Fruit fly (Drosophila melanogaster) whole organism, embryonic: ENCODE data around the gene CheA7a.

ENCODE experiments used
- Ada2b ChIP-seq: fragments of 200-800 bp; sonication (Bioruptor generic); IDR thresholded peaks from 2 replicates; pipeline ENCODE4 v1.3.6; 2022; ENCODE audit warnings: missing biosample characterization, missing genetic modification characterization
- Adf1 ChIP-seq: fragments of 200-800 bp; sonication (Bioruptor generic); IDR thresholded peaks from 2 replicates; pipeline ENCODE4 v1.3.6; 2022; ENCODE audit warnings: missing biosample characterization, missing genetic modification characterization
- CG1024 ChIP-seq: fragments of 200-800 bp; sonication (Bioruptor generic); IDR thresholded peaks from 2 replicates; pipeline ENCODE4 v1.3.6; 2022; ENCODE audit warnings: missing biosample characterization, missing genetic modification characterization
- CG10462 ChIP-seq: fragments of 200-800 bp; sonication (Bioruptor generic); optimal IDR thresholded peaks from 2 replicates; lab custom pipeline; 2016; ENCODE audit warnings: missing biosample characterization, missing genetic modification characterization
- CG10979 ChIP-seq: fragments of 200-800 bp; sonication (Bioruptor generic); optimal IDR thresholded peaks from 2 replicates; lab custom pipeline; 2018; ENCODE audit warnings: missing biosample characterization, mild to moderate bottlenecking, missing genetic modification characterization, moderate library complexity
- CG11398 ChIP-seq: fragments of 200-800 bp; sonication (Bioruptor generic); optimal IDR thresholded peaks from 2 replicates; lab custom pipeline; 2016; ENCODE audit warnings: missing biosample characterization, missing genetic modification characterization
- CG11456 ChIP-seq: fragments of 200-800 bp; sonication (Bioruptor generic); IDR thresholded peaks from 3 replicates; pipeline ENCODE4 v1.3.6; 2022; ENCODE audit warnings: missing biosample characterization, missing genetic modification characterization
- CG12219 ChIP-seq: fragments of 200-800 bp; sonication (Bioruptor generic); optimal IDR thresholded peaks from 3 replicates; lab custom pipeline; 2018; ENCODE audit warnings: missing biosample characterization, mild to moderate bottlenecking, missing genetic modification characterization
- CG13123 ChIP-seq: fragments of 200-800 bp; sonication (Bioruptor generic); optimal IDR thresholded peaks from 2 replicates; lab custom pipeline; 2016; ENCODE audit warnings: missing biosample characterization, missing genetic modification characterization
- CG15514 ChIP-seq: fragments of 200-800 bp; sonication (Bioruptor generic); optimal IDR thresholded peaks from 3 replicates; lab custom pipeline; 2017; ENCODE audit warnings: missing biosample characterization, missing genetic modification characterization, mild to moderate bottlenecking, moderate library complexity, missing genetic modification reagents
- CG16815 ChIP-seq: fragments of 200-800 bp; sonication (Bioruptor generic); optimal IDR thresholded peaks from 3 replicates; lab custom pipeline; 2017; ENCODE audit warnings: missing biosample characterization, mild to moderate bottlenecking, missing genetic modification characterization
- CG17359 ChIP-seq: fragments of 200-800 bp; sonication (Bioruptor generic); optimal IDR thresholded peaks from 3 replicates; lab custom pipeline; 2018; ENCODE audit warnings: missing biosample characterization, mild to moderate bottlenecking, missing genetic modification characterization, moderate library complexity
- CG18599 ChIP-seq: fragments of 200-800 bp; sonication (Bioruptor generic); optimal IDR thresholded peaks from 3 replicates; lab custom pipeline; 2017; ENCODE audit warnings: missing biosample characterization, missing genetic modification characterization, mild to moderate bottlenecking, moderate library complexity, missing genetic modification reagents
- CG31224 ChIP-seq: fragments of 200-800 bp; sonication (Bioruptor generic); IDR thresholded peaks from 2 replicates; pipeline ENCODE4 v1.3.6; 2022; ENCODE audit warnings: missing biosample characterization, missing genetic modification characterization
- CG32767 ChIP-seq: fragments of 200-800 bp; sonication (Bioruptor generic); IDR thresholded peaks from 2 replicates; pipeline ENCODE4 v1.3.6; 2022; ENCODE audit warnings: missing biosample characterization, missing genetic modification characterization
- CG34376 ChIP-seq: fragments of 200-800 bp; sonication (Bioruptor generic); optimal IDR thresholded peaks from 2 replicates; lab custom pipeline; 2018; ENCODE audit warnings: missing biosample characterization, mild to moderate bottlenecking, missing genetic modification characterization
- CG4730 ChIP-seq: fragments of 200-800 bp; sonication (Bioruptor generic); IDR thresholded peaks from 2 replicates; pipeline ENCODE4 v1.3.6; 2022; ENCODE audit warnings: missing biosample characterization, missing genetic modification characterization
- CG5180 ChIP-seq: fragments of 200-800 bp; sonication (Bioruptor generic); optimal IDR thresholded peaks from 3 replicates; lab custom pipeline; 2017; ENCODE audit warnings: missing biosample characterization, missing genetic modification characterization, mild to moderate bottlenecking, moderate library complexity, missing genetic modification reagents
- CG6272 ChIP-seq: fragments of 200-800 bp; sonication (Bioruptor generic); IDR thresholded peaks from 2 replicates; pipeline ENCODE4 v1.3.6; 2022; ENCODE audit warnings: missing biosample characterization, missing genetic modification characterization
- CG6683 ChIP-seq: fragments of 200-800 bp; sonication (Bioruptor generic); optimal IDR thresholded peaks from 2 replicates; lab custom pipeline; 2017; ENCODE audit warnings: missing biosample characterization, mild to moderate bottlenecking, missing genetic modification characterization, missing genetic modification reagents
- CG6791 ChIP-seq: fragments of 200-800 bp; sonication (Bioruptor generic); IDR thresholded peaks from 3 replicates; pipeline ENCODE4 v1.3.6; 2022; ENCODE audit warnings: missing biosample characterization, missing genetic modification characterization; ENCODE audit not compliant: partially characterized antibody
- CG7987 ChIP-seq: fragments of 200-800 bp; sonication (Bioruptor generic); optimal IDR thresholded peaks from 2 replicates; lab custom pipeline; 2018; ENCODE audit warnings: missing biosample characterization, mild to moderate bottlenecking, missing genetic modification characterization, moderate library complexity
- CG8290 ChIP-seq, 3 experiments: fragments of 200-800 bp; sonication (Bioruptor generic); optimal IDR thresholded peaks; 2 replicates each; lab custom pipeline; 2016 to 2019; ENCODE audit warnings: missing biosample characterization in 3 of 3, missing genetic modification characterization in 3 of 3, mild to moderate bottlenecking in 2 of 3, moderate library complexity in 1 of 3
- D ChIP-seq, 2 experiments: fragments of 200-800 bp in 1 of 2; fragments of >200 bp in 1 of 2; sonication (Bioruptor generic) in 1 of 2; optimal IDR thresholded peaks; 2 replicates in 1 of 2; 3 replicates in 1 of 2; lab custom pipeline; 2017; ENCODE audit warnings: mild to moderate bottlenecking in 1 of 2, missing biosample characterization in 1 of 2, missing genetic modification characterization in 1 of 2, missing genetic modification reagents in 1 of 2
- Deaf1 ChIP-seq: fragments of 200-800 bp; optimal IDR thresholded peaks from 3 replicates; lab custom pipeline; 2019; ENCODE audit warnings: missing biosample characterization, mild to moderate bottlenecking, missing genetic modification characterization, moderate library complexity
- Drgx ChIP-seq: fragments of 200-800 bp; sonication (Bioruptor generic); IDR thresholded peaks from 2 replicates; pipeline ENCODE4 v1.3.6; 2022; ENCODE audit warnings: missing biosample characterization, missing genetic modification characterization
- ERR ChIP-seq: fragments of 200-800 bp; sonication (Bioruptor generic); optimal IDR thresholded peaks from 2 replicates; lab custom pipeline; 2016; ENCODE audit warnings: missing biosample characterization, missing genetic modification characterization
- Ets65A ChIP-seq: fragments of 200-800 bp; sonication (Bioruptor generic); peaks from one replicate; lab custom pipeline; 2016; ENCODE audit warnings: missing biosample characterization, missing genetic modification characterization
- H15 ChIP-seq: fragments of 200-800 bp; sonication (Bioruptor generic); IDR thresholded peaks from 3 replicates; pipeline ENCODE4 v1.3.6; 2022; ENCODE audit warnings: missing biosample characterization, missing genetic modification characterization
- Hand ChIP-seq: fragments of 200-800 bp; sonication (Bioruptor generic); optimal IDR thresholded peaks from 2 replicates; lab custom pipeline; 2017; ENCODE audit warnings: mild to moderate bottlenecking, missing biosample characterization, missing genetic modification reagents, missing genetic modification characterization
- Max ChIP-seq: fragments of 200-800 bp; sonication (Bioruptor generic); optimal IDR thresholded peaks from 2 replicates; lab custom pipeline; 2016; ENCODE audit warnings: missing biosample characterization, mild to moderate bottlenecking, missing genetic modification characterization
- NC2β ChIP-seq: fragments of 200-800 bp; sonication (Bioruptor generic); optimal IDR thresholded peaks from 2 replicates; lab custom pipeline; 2016; ENCODE audit warnings: missing biosample characterization, missing genetic modification characterization
- Nf-YB ChIP-seq: fragments of 200-800 bp; sonication (Bioruptor generic); optimal IDR thresholded peaks from 3 replicates; lab custom pipeline; 2019; ENCODE audit warnings: missing biosample characterization, mild to moderate bottlenecking, missing genetic modification characterization, moderate library complexity
- PHDP ChIP-seq: fragments of 200-800 bp; sonication (Bioruptor generic); optimal IDR thresholded peaks from 3 replicates; lab custom pipeline; 2018; ENCODE audit warnings: missing biosample characterization, mild to moderate bottlenecking, missing genetic modification characterization, moderate library complexity
- Poxn ChIP-seq: fragments of 200-800 bp; sonication (Bioruptor generic); IDR thresholded peaks from 2 replicates; pipeline ENCODE4 v1.3.6; 2022; ENCODE audit warnings: missing biosample characterization, missing genetic modification characterization
- Sox102F ChIP-seq: fragments of 200-800 bp; sonication (Bioruptor generic); optimal IDR thresholded peaks from 2 replicates; lab custom pipeline; 2018; ENCODE audit warnings: missing biosample characterization, mild to moderate bottlenecking, missing genetic modification characterization, moderate library complexity
- Spps ChIP-seq: fragments of 200-800 bp; sonication (Bioruptor generic); optimal IDR thresholded peaks from 2 replicates; lab custom pipeline; 2018; ENCODE audit warnings: missing biosample characterization, mild to moderate bottlenecking, missing genetic modification characterization
- Sry-β ChIP-seq: fragments of 200-800 bp; sonication (Bioruptor generic); optimal IDR thresholded peaks from 2 replicates; lab custom pipeline; 2018; ENCODE audit warnings: missing biosample characterization, mild to moderate bottlenecking, missing genetic modification characterization, moderate library complexity
- Usf ChIP-seq: fragments of 200-800 bp; sonication (Bioruptor generic); optimal IDR thresholded peaks from 2 replicates; lab custom pipeline; 2017; ENCODE audit warnings: missing genotype, missing biosample characterization, missing genetic modification characterization
- chif ChIP-seq, 2 experiments: fragments of 200-800 bp; sonication (Bioruptor generic); optimal IDR thresholded peaks; 3 replicates each; lab custom pipeline; 2016; ENCODE audit warnings: missing biosample characterization in 2 of 2, missing genetic modification characterization in 2 of 2
- chm ChIP-seq: fragments of 200-800 bp; sonication (Bioruptor generic); IDR thresholded peaks from 2 replicates; pipeline ENCODE4 v1.3.6; 2022; ENCODE audit warnings: missing biosample characterization, missing genetic modification characterization
- corto ChIP-seq: fragments of 200-800 bp; sonication (Bioruptor generic); optimal IDR thresholded peaks from 2 replicates; lab custom pipeline; 2016; ENCODE audit warnings: missing biosample characterization, mild to moderate bottlenecking, missing genetic modification characterization, moderate library complexity
- da ChIP-seq: fragments of 200-800 bp; sonication (Bioruptor generic); optimal IDR thresholded peaks from 2 replicates; lab custom pipeline; 2016; ENCODE audit warnings: missing biosample characterization, missing genetic modification characterization
- fu2 ChIP-seq: fragments of 200-800 bp; sonication (Bioruptor generic); optimal IDR thresholded peaks from 2 replicates; lab custom pipeline; 2016; ENCODE audit warnings: missing biosample characterization, missing genetic modification characterization
- grau ChIP-seq: fragments of 200-800 bp; optimal IDR thresholded peaks from 3 replicates; lab custom pipeline; 2019; ENCODE audit warnings: missing biosample characterization, mild to moderate bottlenecking, missing genetic modification characterization, moderate library complexity
- odd ChIP-seq: fragments of 200-800 bp; sonication (Bioruptor generic); optimal IDR thresholded peaks from 2 replicates; lab custom pipeline; 2017; ENCODE audit warnings: missing biosample characterization, mild to moderate bottlenecking, missing genetic modification characterization
- onecut ChIP-seq: fragments of 200-800 bp; sonication (Bioruptor generic); IDR thresholded peaks from 2 replicates; pipeline ENCODE4 v1.3.6; 2022; ENCODE audit warnings: missing biosample characterization, missing genetic modification characterization
- pita ChIP-seq: fragments of 200-800 bp; sonication (Bioruptor generic); optimal IDR thresholded peaks from 2 replicates; lab custom pipeline; 2017; ENCODE audit warnings: missing biosample characterization, mild to moderate bottlenecking, missing genetic modification characterization
- ranshi ChIP-seq: fragments of 200-800 bp; sonication (Bioruptor generic); IDR thresholded peaks from 2 replicates; pipeline ENCODE4 v1.3.6; 2022; ENCODE audit warnings: missing biosample characterization, missing genetic modification characterization
- schlank ChIP-seq: fragments of 200-800 bp; sonication (Bioruptor generic); optimal IDR thresholded peaks from 2 replicates; lab custom pipeline; 2018; ENCODE audit warnings: missing biosample characterization, mild to moderate bottlenecking, missing genetic modification characterization

CheA7a gene

DNA sequence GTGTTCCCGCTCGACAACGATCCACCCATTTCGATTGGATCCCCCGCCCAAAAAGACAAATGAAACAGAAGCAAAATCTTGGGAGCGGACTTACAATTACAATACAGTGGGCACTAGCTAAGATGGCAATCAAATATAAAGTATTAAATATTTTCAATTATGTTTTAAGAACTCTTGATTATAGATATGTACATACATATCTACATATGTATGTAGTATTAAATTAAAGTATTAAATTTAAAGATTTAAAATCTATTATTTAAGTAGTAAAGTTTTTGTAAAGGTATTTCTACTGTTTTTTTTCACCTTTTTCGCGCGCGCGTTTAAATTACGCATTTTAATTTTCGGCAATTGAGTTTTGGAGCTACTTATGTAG, 43.2 kb upstream of the CheA7a start (continued):
- peak; percentile 55 for TF ChIP-seq CG12219 (GFP tag; lab: Kevin White, UChicago)
- no peak for TF ChIP-seq H15 (GFP tag; lab: Robert Waterston, UW)
- peak; percentile 71 for TF ChIP-seq Nf-YB (GFP tag; lab: Kevin White, UChicago)
- no peak for TF ChIP-seq da
- peak; percentile 72 for TF ChIP-seq ranshi (GFP tag; lab: Robert Waterston, UW)
- TF ChIP-seq CG10462 (GFP tag; lab: Kevin White, UChicago): peak; percentile 55
- TF ChIP-seq chif (GFP tag; optimal IDR thresholded peaks at IDR 0.05; lab: Kevin White, UChicago): no peak
- 0 out of 2 replicates have a peak, but pooled peaks have one; percentile 36 for TF ChIP-seq Poxn (GFP tag; lab: Robert Waterston, UW)
- peak; percentile 12 for TF ChIP-seq CG13123 (GFP tag; lab: Kevin White, UChicago)
- TF ChIP-seq CG15514: peak; percentile 64
- no peak for TF ChIP-seq CG8290 (GFP tag; optimal IDR thresholded peaks at IDR 0.05; lab: Kevin White, UChicago)
- TF ChIP-seq CG8290 (tag; optimal IDR thresholded peaks at IDR 0.05; lab: Kevin White, UChicago): peak in 1 of 2 experiments; percentile 56
- TF ChIP-seq schlank: no peak
- no peak for TF ChIP-seq Adf1 (GFP tag; lab: Robert Waterston, UW)
- TF ChIP-seq CG11398: no peak
- TF ChIP-seq pita (GFP tag; lab: Kevin White, UChicago): no peak
- TF ChIP-seq Hand: peak; percentile 63
- TF ChIP-seq ERR (GFP tag; lab: Kevin White, UChicago): no peak
- TF ChIP-seq CG16815 (GFP tag; lab: Kevin White, UChicago): peak; percentile 39
- TF ChIP-seq CG17359: peak; percentile 63
- no peak for TF ChIP-seq NC2β (GFP tag; lab: Kevin White, UChicago)
- TF ChIP-seq CG18599 (GFP tag; lab: Kevin White, UChicago): peak; percentile 81
- peak; percentile 62 for TF ChIP-seq Drgx (GFP tag; lab: Robert Waterston, UW)
- no peak for TF ChIP-seq Usf
- TF ChIP-seq Ets65A (GFP tag; lab: Kevin White, UChicago): no peak
- peak; percentile 45 for TF ChIP-seq CG6683
- TF ChIP-seq Max (GFP tag; lab: Kevin White, UChicago): no peak
- TF ChIP-seq grau: peak; percentile 98
- peak; percentile 57 for TF ChIP-seq CG1024
- peak; percentile 69 for TF ChIP-seq Spps (tag; lab: Kevin White, UChicago)
- peak; percentile 56 for TF ChIP-seq Ada2b
- no peak for TF ChIP-seq corto (GFP tag; lab: Kevin White, UChicago)
- peak; percentile 71 for TF ChIP-seq Deaf1 (tag; lab: Kevin White, UChicago)
- peak; percentile 48; the same call in 1 of the 2 replicates for TF ChIP-seq CG32767 (GFP tag; lab: Robert Waterston, UW)
- peak; percentile 54 for TF ChIP-seq CG31224
- no peak for TF ChIP-seq D (optimal IDR thresholded peaks at IDR 0.05; lab: Kevin White, UChicago)
- TF ChIP-seq D (GFP tag; optimal IDR thresholded peaks at IDR 0.05; lab: Kevin White, UChicago): peak; percentile 74
- peak; percentile 9 for TF ChIP-seq onecut (GFP tag; lab: Robert Waterston, UW)
- peak; percentile 55 for TF ChIP-seq CG34376 (GFP tag; lab: Kevin White, UChicago)
- TF ChIP-seq CG4730: peak; percentile 43; the same call in 1 of the 2 replicates
- TF ChIP-seq PHDP (tag; lab: Kevin White, UChicago): peak; percentile 90
- no peak for TF ChIP-seq Sry-β
- TF ChIP-seq CG11456 (GFP tag; lab: Robert Waterston, UW): peak; percentile 59; the same call in 1 of the 3 replicates
- no peak for TF ChIP-seq CG6791 (GFP tag; lab: Robert Waterston, UW)
- no peak for TF ChIP-seq fu2
- TF ChIP-seq CG6272: peak; percentile 53; the same call in 1 of the 2 replicates
- peak; percentile 11 for TF ChIP-seq CG7987 (GFP tag; lab: Kevin White, UChicago)
- peak; percentile 48; the same call in 1 of the 2 replicates for TF ChIP-seq chm
- peak; percentile 69 for TF ChIP-seq odd (GFP tag; lab: Kevin White, UChicago)
- peak; percentile 44 for TF ChIP-seq CG5180 (GFP tag; lab: Kevin White, UChicago)
- TF ChIP-seq CG10979: peak; percentile 88
- TF ChIP-seq Sox102F (GFP tag; lab: Kevin White, UChicago): peak; percentile 82
